Fruit fly (Drosophila melanogaster) whole organism, prepupa: Measurements from ENCODE around the gene CG13244.

Experiments
- CG10631 ChIP-seq: fragments of 200-800 bp; sonication (Bioruptor generic); optimal IDR thresholded peaks from 2 replicates; lab custom pipeline; 2016; ENCODE audit warnings: missing biosample characterization, missing genetic modification characterization
- CG10669 ChIP-seq: fragments of 200-800 bp; sonication (Bioruptor generic); optimal IDR thresholded peaks from 3 replicates; lab custom pipeline; 2018; ENCODE audit warnings: missing biosample characterization, mild to moderate bottlenecking, missing genetic modification characterization, moderate library complexity
- CG11762 ChIP-seq: fragments of 200-800 bp; sonication (Bioruptor generic); optimal IDR thresholded peaks from 3 replicates; lab custom pipeline; 2016; ENCODE audit warnings: missing biosample characterization, missing genetic modification characterization; ENCODE audit not compliant: insufficient read depth
- CG11902 ChIP-seq: fragments of 200-800 bp; sonication (Bioruptor generic); optimal IDR thresholded peaks from 3 replicates; lab custom pipeline; 2016; ENCODE audit warnings: missing biosample characterization, missing genetic modification characterization
- CG15336 ChIP-seq: fragments of 200-800 bp; sonication (Bioruptor generic); IDR thresholded peaks from 2 replicates; pipeline ENCODE4 v1.3.6; 2022; ENCODE audit warnings: missing biosample characterization, missing genetic modification characterization
- CG16779 ChIP-seq: fragments of 200-800 bp; sonication (Bioruptor generic); optimal IDR thresholded peaks from 3 replicates; lab custom pipeline; 2017; ENCODE audit warnings: missing biosample characterization, mild to moderate bottlenecking, missing genetic modification characterization
- CG3032 ChIP-seq: fragments of 200-800 bp; optimal IDR thresholded peaks from 2 replicates; lab custom pipeline; 2019; ENCODE audit warnings: missing biosample characterization, mild to moderate bottlenecking, missing genetic modification characterization, moderate library complexity
- CG31627 ChIP-seq: fragments of 200-800 bp; sonication (Bioruptor generic); optimal IDR thresholded peaks from 3 replicates; lab custom pipeline; 2016; ENCODE audit warnings: missing biosample characterization, missing genetic modification characterization
- CG34406 ChIP-seq: fragments of 200-800 bp; sonication (Bioruptor generic); optimal IDR thresholded peaks from 3 replicates; lab custom pipeline; 2016; ENCODE audit warnings: missing biosample characterization, missing genetic modification characterization
- CG3919 ChIP-seq: fragments of 200-800 bp; sonication (Bioruptor generic); optimal IDR thresholded peaks from 3 replicates; lab custom pipeline; 2016; ENCODE audit warnings: missing biosample characterization, missing genetic modification characterization
- CG6276 ChIP-seq: fragments of 200-800 bp; sonication (Bioruptor generic); optimal IDR thresholded peaks from 2 replicates; lab custom pipeline; 2017; ENCODE audit warnings: missing biosample characterization, mild to moderate bottlenecking, missing genetic modification characterization
- CG7368 ChIP-seq: fragments of 200-800 bp; sonication (Bioruptor generic); optimal IDR thresholded peaks from 3 replicates; lab custom pipeline; 2016; ENCODE audit warnings: missing biosample characterization, missing genetic modification characterization
- CG8319 ChIP-seq: fragments of 200-800 bp; sonication (Bioruptor generic); optimal IDR thresholded peaks from 3 replicates; lab custom pipeline; 2016; ENCODE audit warnings: missing biosample characterization, missing genetic modification characterization
- CG8632 ChIP-seq: fragments of 200-800 bp; sonication (Bioruptor generic); optimal IDR thresholded peaks from 3 replicates; lab custom pipeline; 2016; ENCODE audit warnings: missing biosample characterization, missing genetic modification characterization
- Eip75B ChIP-seq: fragments of 200-800 bp; sonication (Bioruptor generic); optimal IDR thresholded peaks from 3 replicates; lab custom pipeline; 2016; ENCODE audit warnings: missing biosample characterization, missing genetic modification characterization
- Eip78C ChIP-seq: fragments of 200-800 bp; sonication (Bioruptor generic); peaks from one replicate; lab custom pipeline; 2016; ENCODE audit warnings: missing biosample characterization, missing genetic modification characterization
- Eip93F ChIP-seq: fragments of 200-800 bp; sonication (Bioruptor generic); optimal IDR thresholded peaks from 2 replicates; lab custom pipeline; 2016; ENCODE audit warnings: missing biosample characterization, mild to moderate bottlenecking, missing genetic modification characterization
- Ets21C ChIP-seq: fragments of 200-800 bp; sonication (Bioruptor generic); optimal IDR thresholded peaks from 3 replicates; lab custom pipeline; 2016; ENCODE audit warnings: missing biosample characterization, missing genetic modification characterization
- Ets96B ChIP-seq: fragments of 200-800 bp; optimal IDR thresholded peaks from 2 replicates; lab custom pipeline; 2019; ENCODE audit warnings: missing biosample characterization, mild to moderate bottlenecking, missing genetic modification characterization, moderate library complexity
- Gug ChIP-seq: fragments of 200-800 bp; sonication (Bioruptor generic); IDR thresholded peaks from 2 replicates; pipeline ENCODE4 v1.3.6; 2022; ENCODE audit warnings: missing biosample characterization, missing genetic modification characterization
- Hr38 ChIP-seq: sonication (Bioruptor generic); optimal IDR thresholded peaks from 2 replicates; lab custom pipeline; 2016; ENCODE audit warnings: missing biosample characterization, missing genetic modification characterization
- Hr4 ChIP-seq: fragments of 200-800 bp; sonication (Bioruptor generic); optimal IDR thresholded peaks from 3 replicates; lab custom pipeline; 2016; ENCODE audit warnings: missing biosample characterization, missing genetic modification characterization
- Lpt ChIP-seq: fragments of 200-800 bp; sonication (Bioruptor generic); optimal IDR thresholded peaks from 3 replicates; lab custom pipeline; 2016; ENCODE audit warnings: missing biosample characterization, missing genetic modification characterization
- Met ChIP-seq: fragments of 200-800 bp; sonication (Bioruptor generic); optimal IDR thresholded peaks from 3 replicates; lab custom pipeline; 2016; ENCODE audit warnings: missing biosample characterization, missing genetic modification characterization
- Sox102F ChIP-seq: fragments of 200-800 bp; sonication (Bioruptor generic); optimal IDR thresholded peaks from 2 replicates; lab custom pipeline; 2016; ENCODE audit warnings: missing biosample characterization, mild to moderate bottlenecking, missing genetic modification characterization
- Sox15 ChIP-seq: fragments of 200-800 bp; sonication (Bioruptor generic); optimal IDR thresholded peaks from 3 replicates; lab custom pipeline; 2016; ENCODE audit warnings: missing biosample characterization, missing genetic modification characterization
- acj6 ChIP-seq: fragments of 200-800 bp; sonication (Bioruptor generic); optimal IDR thresholded peaks from 3 replicates; lab custom pipeline; 2016; ENCODE audit warnings: missing biosample characterization, missing genetic modification characterization
- cyc ChIP-seq: fragments of 200-800 bp; sonication (Bioruptor generic); optimal IDR thresholded peaks from 3 replicates; lab custom pipeline; 2016; ENCODE audit warnings: missing biosample characterization, missing genetic modification characterization
- dac ChIP-seq: fragments of 200-800 bp; sonication (Bioruptor generic); optimal IDR thresholded peaks from 2 replicates; lab custom pipeline; 2017; ENCODE audit warnings: missing biosample characterization, mild to moderate bottlenecking, missing genetic modification characterization
- dsx ChIP-seq: fragments of 200-800 bp; optimal IDR thresholded peaks from 3 replicates; lab custom pipeline; 2019; ENCODE audit warnings: missing biosample characterization, mild to moderate bottlenecking, missing genetic modification characterization, moderate library complexity; ENCODE audit not compliant: poor library complexity, severe bottlenecking
- esn ChIP-seq: fragments of 200-800 bp; sonication (Bioruptor generic); optimal IDR thresholded peaks from 2 replicates; lab custom pipeline; 2016; ENCODE audit warnings: missing biosample characterization, mild to moderate bottlenecking, missing genetic modification characterization, moderate library complexity
- fd59A ChIP-seq: fragments of 200-800 bp; sonication (Bioruptor generic); optimal IDR thresholded peaks from 2 replicates; lab custom pipeline; 2017; ENCODE audit warnings: missing biosample characterization, mild to moderate bottlenecking, missing genetic modification characterization, missing genetic modification reagents
- fkh ChIP-seq: fragments of 200-800 bp; sonication (Bioruptor generic); optimal IDR thresholded peaks from 3 replicates; lab custom pipeline; 2017; ENCODE audit warnings: missing biosample characterization, mild to moderate bottlenecking, missing genetic modification characterization, moderate library complexity
- pdm3 ChIP-seq: fragments of 200-800 bp; sonication (Bioruptor generic); optimal IDR thresholded peaks from 3 replicates; lab custom pipeline; 2016; ENCODE audit warnings: missing biosample characterization, missing genetic modification characterization
- salr ChIP-seq, 2 experiments: fragments of 200-800 bp; sonication (Bioruptor generic); optimal IDR thresholded peaks; 3 replicates each; lab custom pipeline; 2016 to 2018; ENCODE audit warnings: missing biosample characterization in 2 of 2, missing genetic modification characterization in 2 of 2, mild to moderate bottlenecking in 1 of 2
- spab ChIP-seq: fragments of 200-800 bp; sonication (Bioruptor generic); optimal IDR thresholded peaks from 2 replicates; lab custom pipeline; 2017; ENCODE audit warnings: missing biosample characterization, mild to moderate bottlenecking, missing genetic modification characterization, missing genetic modification reagents
- ss ChIP-seq, 2 experiments: fragments of 200-800 bp; sonication (Bioruptor generic); optimal IDR thresholded peaks; 2 replicates in 1 of 2; 3 replicates in 1 of 2; lab custom pipeline; 2017 to 2018; ENCODE audit warnings: mild to moderate bottlenecking in 2 of 2, missing biosample characterization in 2 of 2, missing genetic modification characterization in 2 of 2, moderate library complexity in 1 of 2
- svp ChIP-seq: fragments of 200-800 bp; sonication (Bioruptor generic); peaks from one replicate; lab custom pipeline; 2016; ENCODE audit warnings: missing biosample characterization, missing genetic modification characterization
- topi ChIP-seq: fragments of 200-800 bp; sonication (Bioruptor generic); optimal IDR thresholded peaks from 3 replicates; lab custom pipeline; 2016; ENCODE audit warnings: missing biosample characterization, missing genetic modification characterization

CG13244 gene

DNA sequence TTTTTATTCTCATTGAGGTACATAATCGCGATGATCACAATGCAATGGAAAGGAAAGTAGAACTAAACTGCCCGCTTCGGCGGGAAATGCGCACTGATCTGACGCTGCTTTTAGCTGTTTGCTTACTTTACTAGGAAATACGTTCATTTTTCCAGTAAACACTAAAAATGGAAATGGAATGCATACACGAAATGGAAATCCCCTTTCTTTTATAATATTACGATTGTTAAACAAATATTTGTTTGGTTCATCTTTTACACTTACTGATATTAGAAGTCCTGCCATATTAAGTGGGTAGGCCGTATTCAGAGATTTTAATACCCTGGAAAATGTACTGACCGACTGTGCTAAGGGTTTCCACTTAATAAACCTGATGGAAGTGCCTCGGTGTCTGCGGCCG is 16.3 kb upstream of the CG13244 start, which contains the start of gene CG31823:
Gene CG31823 (minus strand): TSS at position 101 of the 400 bp plus-strand sequence.
- TF ChIP-seq pdm3 (no peak), CG10631 (no peak), Sox102F (GFP tag; lab: Kevin White, UChicago) (no peak), CG8632 (GFP tag; lab: Kevin White, UChicago) (no peak), fd59A (GFP tag; lab: Kevin White, UChicago) (no peak), Lpt (no peak), Eip75B (no peak), dac (GFP tag; lab: Kevin White, UChicago) (no peak), Hr4 (GFP tag; lab: Kevin White, UChicago) (no peak), CG8319 (GFP tag; lab: Kevin White, UChicago) (no peak), CG31627 (GFP tag; lab: Kevin White, UChicago) (no peak), CG34406 (GFP tag; lab: Kevin White, UChicago) (no peak), CG6276 (GFP tag; lab: Kevin White, UChicago) (no peak), cyc (no peak), dsx (GFP tag; lab: Kevin White, UChicago) (no peak), ss (GFP tag; optimal IDR thresholded peaks at IDR 0.05; lab: Kevin White, UChicago) (no peak), Sox15 (GFP tag; lab: Kevin White, UChicago) (no peak), topi (GFP tag; lab: Kevin White, UChicago) (no peak), CG16779 (tag; lab: Kevin White, UChicago) (no peak), esn (GFP tag; lab: Kevin White, UChicago) (no peak)

dm6 chr2L:15902310-15902709 is 14.4 kb upstream of the CG13244 start, which contains the start of gene CG31821:
TSS of gene CG31821 (minus strand) at chr2L:15902410.
- TF ChIP-seq cyc (no peak), CG15336 (GFP tag; lab: Robert Waterston, UW) (no peak), CG3032 (tag; lab: Kevin White, UChicago) (no peak), acj6 (GFP tag; lab: Kevin White, UChicago) (no peak), Eip93F (GFP tag; lab: Kevin White, UChicago) (no peak), CG8632 (GFP tag; lab: Kevin White, UChicago) (no peak), pdm3 (no peak), CG7368 (no peak), dac (GFP tag; lab: Kevin White, UChicago) (no peak)

DNA sequence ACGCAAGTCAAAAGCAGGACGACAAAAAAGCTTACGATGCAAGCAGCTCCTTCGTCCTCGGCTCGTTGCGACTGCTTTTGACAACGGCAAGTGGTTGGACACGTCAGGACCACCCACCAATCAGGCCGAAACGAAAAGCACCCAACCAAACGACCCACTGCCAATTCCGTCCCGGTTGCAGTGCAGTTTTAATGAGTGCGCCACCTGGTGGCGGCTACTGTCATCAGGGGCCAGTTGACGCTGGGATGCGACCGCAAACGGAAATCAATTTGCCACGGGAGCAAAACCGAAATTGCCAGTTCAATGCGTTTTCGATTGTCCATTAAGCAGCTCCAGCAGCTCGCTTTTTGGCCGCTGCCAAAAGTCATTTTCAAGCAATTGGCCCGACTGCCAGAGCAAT is 13.0 kb upstream of the CG13244 start:
- TF ChIP-seq CG7368 (no peak), salr (GFP tag; optimal IDR thresholded peaks at IDR 0.05; lab: Kevin White, UChicago) (no peak), pdm3 (no peak), Gug (GFP tag; lab: Robert Waterston, UW) (no peak), CG34406 (GFP tag; lab: Kevin White, UChicago) (no peak), Ets21C (GFP tag; lab: Kevin White, UChicago) (no peak), Eip75B (no peak), CG8632 (GFP tag; lab: Kevin White, UChicago) (no peak), fkh (GFP tag; lab: Kevin White, UChicago) (no peak), Hr4 (GFP tag; lab: Kevin White, UChicago) (no peak)

DNA sequence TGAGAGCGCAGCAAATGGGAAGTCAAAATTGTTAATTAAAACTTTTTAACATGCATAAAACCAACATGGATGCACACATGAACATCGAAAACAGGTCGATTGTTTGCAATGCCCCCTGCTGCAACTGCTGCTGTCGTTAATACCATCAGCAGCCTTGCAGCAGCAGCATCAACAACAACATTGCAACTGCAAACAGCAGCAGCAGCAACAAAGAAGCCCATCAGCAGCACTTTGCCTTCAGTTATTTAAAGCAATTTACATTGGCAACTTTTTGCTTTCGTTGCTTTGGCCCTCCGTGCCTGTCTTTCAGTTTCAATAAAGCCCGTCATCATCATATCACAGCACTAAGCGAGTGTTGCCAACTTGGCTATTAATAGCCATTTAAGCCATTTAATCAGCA is 9.3 kb upstream of the CG13244 start:
- TF ChIP-seq Sox102F (GFP tag; lab: Kevin White, UChicago) (no peak), Hr4 (GFP tag; lab: Kevin White, UChicago) (no peak), cyc (no peak), spab (no peak), Eip78C (GFP tag; lab: Kevin White, UChicago) (peak; percentile 67), svp (GFP tag; lab: Kevin White, UChicago) (no peak), dsx (GFP tag; lab: Kevin White, UChicago) (peak; percentile 78), Ets96B (tag; lab: Kevin White, UChicago) (no peak), Eip93F (GFP tag; lab: Kevin White, UChicago) (no peak), Hr38 (GFP tag; lab: Kevin White, UChicago) (no peak), CG8319 (GFP tag; lab: Kevin White, UChicago) (no peak), Sox15 (GFP tag; lab: Kevin White, UChicago) (no peak), CG11762 (GFP tag; lab: Kevin White, UChicago) (no peak), Met (GFP tag; lab: Kevin White, UChicago) (no peak), CG10669 (GFP tag; lab: Kevin White, UChicago) (no peak), Gug (GFP tag; lab: Robert Waterston, UW) (no peak), CG11902 (GFP tag; lab: Kevin White, UChicago) (no peak), CG3919 (GFP tag; lab: Kevin White, UChicago) (peak; percentile 32), CG34406 (GFP tag; lab: Kevin White, UChicago) (no peak), Lpt (no peak), CG8632 (GFP tag; lab: Kevin White, UChicago) (no peak), topi (GFP tag; lab: Kevin White, UChicago) (no peak)
